Worm (Caenorhabditis elegans) whole organism, young adult: ENCODE data around the gene ZK757.1.

Experiments
- B0035.1 ChIP-seq: sonication (generic microtip); optimal IDR thresholded peaks from 2 replicates; lab custom pipeline; 2016; ENCODE audit warnings: missing genetic modification characterization, mild to moderate bottlenecking, missing compliant biosample characterization, missing genotype, missing genetic modification reagents
- C06A6.2 ChIP-seq: fragments of 200-800 bp; sonication (Bioruptor generic); conservative IDR thresholded peaks from 2 replicates; pipeline ENCODE4 v1.3.6; 2022; ENCODE audit warnings: missing genetic modification characterization, missing compliant biosample characterization
- C17E4.6 ChIP-seq: fragments of 200-800 bp; sonication (Bioruptor generic); IDR thresholded peaks from 2 replicates; pipeline ENCODE4 v1.3.6; 2022; ENCODE audit warnings: missing genetic modification reagents, missing genetic modification characterization, missing compliant biosample characterization
- F33H1.4 ChIP-seq: fragments of 200-800 bp; sonication (Bioruptor generic); IDR thresholded peaks from 2 replicates; pipeline ENCODE4 v1.3.6; 2022; ENCODE audit warnings: missing genetic modification reagents, missing genetic modification characterization, missing compliant biosample characterization
- F49E8.2 ChIP-seq: sonication (generic microtip); optimal IDR thresholded peaks from 3 replicates; lab custom pipeline; 2017; ENCODE audit warnings: missing genetic modification characterization, mild to moderate bottlenecking, missing compliant biosample characterization, antibody characterized with exemption, moderate library complexity; ENCODE audit not compliant: insufficient read depth
- F57C9.4 ChIP-seq: sonication (generic microtip); optimal IDR thresholded peaks from 2 replicates; lab custom pipeline; 2017; ENCODE audit warnings: mild to moderate bottlenecking, missing genetic modification characterization, missing compliant biosample characterization
- K12H6.12 ChIP-seq: fragments of 200-800 bp; sonication (Bioruptor generic); optimal IDR thresholded peaks from 2 replicates; lab custom pipeline; 2018; ENCODE audit warnings: mild to moderate bottlenecking, missing genetic modification characterization, missing compliant biosample characterization
- Y95B8A.8 ChIP-seq: fragments of 200-800 bp; sonication (Bioruptor generic); IDR thresholded peaks from 2 replicates; pipeline ENCODE4 v1.3.6; 2022; ENCODE audit warnings: missing genetic modification reagents, missing genetic modification characterization, missing compliant biosample characterization
- aptf-2 ChIP-seq: fragments of 200-800 bp; sonication (Bioruptor generic); conservative IDR thresholded peaks from 2 replicates; pipeline ENCODE4 v1.3.6; 2022; ENCODE audit warnings: missing genetic modification reagents, missing genetic modification characterization, missing compliant biosample characterization
- aptf-3 ChIP-seq: fragments of 200-800 bp; sonication (Bioruptor generic); IDR thresholded peaks from 2 replicates; pipeline ENCODE4 v1.3.6; 2022; ENCODE audit warnings: missing genetic modification characterization, missing compliant biosample characterization
- attf-6 ChIP-seq: fragments of 200-800 bp; sonication (Bioruptor generic); IDR thresholded peaks from 2 replicates; pipeline ENCODE4 v1.3.6; 2022; ENCODE audit warnings: missing genetic modification reagents, missing genetic modification characterization, missing compliant biosample characterization
- cebp-1 ChIP-seq, 2 experiments: fragments of 200-800 bp in 1 of 2; sonication (Bioruptor generic) in 1 of 2; sonication (generic microtip) in 1 of 2; IDR thresholded peaks in 1 of 2; optimal IDR thresholded peaks in 1 of 2; 2 replicates each; pipeline versions ENCODE4 v1.3.6 to Lab custom; 2017 to 2022; ENCODE audit warnings: missing compliant biosample characterization in 2 of 2, missing genetic modification characterization in 2 of 2, mild to moderate bottlenecking in 1 of 2, missing genetic modification reagents in 1 of 2, moderate library complexity in 1 of 2
- cebp-2 ChIP-seq: fragments of 200-800 bp; sonication (Bioruptor generic); IDR thresholded peaks from 2 replicates; pipeline ENCODE4 v1.3.6; 2022; ENCODE audit warnings: missing genetic modification characterization, missing compliant biosample characterization
- ceh-100 ChIP-seq: fragments of 200-800 bp; sonication (Bioruptor generic); IDR thresholded peaks from 2 replicates; pipeline ENCODE4 v1.3.6; 2022; ENCODE audit warnings: missing genetic modification reagents, missing genetic modification characterization, missing compliant biosample characterization
- ceh-27 ChIP-seq: fragments of 200-800 bp; sonication (Bioruptor generic); optimal IDR thresholded peaks from 2 replicates; lab custom pipeline; 2018; ENCODE audit warnings: mild to moderate bottlenecking, missing genetic modification characterization, moderate library complexity, missing compliant biosample characterization
- ceh-58 ChIP-seq: fragments of 200-800 bp; sonication (Bioruptor generic); IDR thresholded peaks from 2 replicates; pipeline ENCODE4 v1.3.6; 2022; ENCODE audit warnings: missing genetic modification characterization, missing compliant biosample characterization
- ceh-91 ChIP-seq: fragments of 200-800 bp; sonication (Bioruptor generic); IDR thresholded peaks from 2 replicates; pipeline ENCODE4 v1.3.6; 2022; ENCODE audit warnings: missing genetic modification reagents, missing genetic modification characterization, missing compliant biosample characterization
- dpl-1 ChIP-seq: fragments of 150-350 bp; optimal IDR thresholded peaks from 2 replicates; lab custom pipeline; 2014; ENCODE audit warnings: missing biosample characterization, missing genetic modification reagents, missing genetic modification characterization
- egl-18 ChIP-seq: fragments of 200-800 bp; sonication (Bioruptor generic); IDR thresholded peaks from 2 replicates; pipeline ENCODE4 v1.3.6; 2022; ENCODE audit warnings: missing genetic modification reagents, missing genetic modification characterization, missing compliant biosample characterization
- him-1 ChIP-seq: sonication (generic microtip); optimal IDR thresholded peaks from 2 replicates; lab custom pipeline; 2016; ENCODE audit warnings: missing genotype, missing genetic modification reagents, missing genetic modification characterization, missing compliant biosample characterization
- hlh-26 ChIP-seq: fragments of 200-800 bp; sonication (Bioruptor generic); conservative IDR thresholded peaks from 2 replicates; pipeline ENCODE4 v1.3.6; 2022; ENCODE audit warnings: missing genetic modification reagents, missing genetic modification characterization, missing compliant biosample characterization
- lin-26 ChIP-seq: fragments of 200-800 bp; sonication (Bioruptor generic); IDR thresholded peaks from 2 replicates; pipeline ENCODE4 v1.3.6; 2022; ENCODE audit warnings: missing genetic modification reagents, missing genetic modification characterization, missing compliant biosample characterization
- lin-40 ChIP-seq: sonication (generic microtip); optimal IDR thresholded peaks from 2 replicates; lab custom pipeline; 2016; ENCODE audit warnings: missing genetic modification characterization, mild to moderate bottlenecking, missing compliant biosample characterization, missing genotype, missing genetic modification reagents
- lir-1 ChIP-seq: fragments of 200-800 bp; sonication (Bioruptor generic); conservative IDR thresholded peaks from 2 replicates; pipeline ENCODE4 v1.3.6; 2022; ENCODE audit warnings: missing genetic modification reagents, missing genetic modification characterization, missing compliant biosample characterization
- lsy-27 ChIP-seq: sonication (generic microtip); optimal IDR thresholded peaks from 2 replicates; lab custom pipeline; 2017; ENCODE audit warnings: missing genetic modification characterization, mild to moderate bottlenecking, missing compliant biosample characterization, antibody characterized with exemption, missing genotype, borderline replicate concordance; ENCODE audit not compliant: insufficient read depth
- madf-3 ChIP-seq: fragments of 200-800 bp; sonication (Bioruptor generic); IDR thresholded peaks from 2 replicates; pipeline ENCODE4 v1.3.6; 2022; ENCODE audit warnings: missing genetic modification reagents, missing genetic modification characterization, missing compliant biosample characterization
- mel-28 ChIP-seq: sonication (generic microtip); optimal IDR thresholded peaks from 2 replicates; lab custom pipeline; 2016; ENCODE audit warnings: borderline replicate concordance, mild to moderate bottlenecking, missing genetic modification characterization, missing compliant biosample characterization
- nfyb-1 ChIP-seq: fragments of 200-800 bp; sonication (Bioruptor generic); IDR thresholded peaks from 2 replicates; pipeline ENCODE4 v1.3.6; 2022; ENCODE audit warnings: missing genetic modification reagents, missing genetic modification characterization, missing compliant biosample characterization
- nhr-179 ChIP-seq: sonication (generic microtip); optimal IDR thresholded peaks from 2 replicates; lab custom pipeline; 2016; ENCODE audit warnings: mild to moderate bottlenecking, missing genetic modification characterization, missing compliant biosample characterization
- nhr-27 ChIP-seq: fragments of 200-800 bp; sonication (Bioruptor generic); optimal IDR thresholded peaks from 2 replicates; lab custom pipeline; 2018; ENCODE audit warnings: mild to moderate bottlenecking, missing genetic modification characterization, moderate library complexity, missing compliant biosample characterization
- rcor-1 ChIP-seq: fragments of 200-800 bp; sonication (Bioruptor generic); IDR thresholded peaks from 2 replicates; pipeline ENCODE4 v1.3.6; 2022; ENCODE audit warnings: missing genetic modification reagents, missing genetic modification characterization, missing compliant biosample characterization
- rec-8 ChIP-seq, 2 experiments: sonication (generic microtip); optimal IDR thresholded peaks; 2 replicates each; lab custom pipeline; 2016; ENCODE audit warnings: mild to moderate bottlenecking in 2 of 2, missing genetic modification characterization in 2 of 2, missing genetic modification reagents in 2 of 2, missing genotype in 2 of 2, missing biosample characterization in 1 of 2, missing compliant biosample characterization in 1 of 2, moderate library complexity in 1 of 2
- sdz-38 ChIP-seq: sonication (generic microtip); optimal IDR thresholded peaks from 2 replicates; lab custom pipeline; 2016; ENCODE audit warnings: missing genotype, missing genetic modification characterization, missing compliant biosample characterization
- somi-1 ChIP-seq: fragments of 200-800 bp; sonication (Bioruptor generic); optimal IDR thresholded peaks from 2 replicates; lab custom pipeline; 2018; ENCODE audit warnings: mild to moderate bottlenecking, missing genetic modification characterization, missing compliant biosample characterization
- sptf-2 ChIP-seq: fragments of 200-800 bp; sonication (Bioruptor generic); optimal IDR thresholded peaks from 2 replicates; lab custom pipeline; 2018; ENCODE audit warnings: mild to moderate bottlenecking, missing genetic modification characterization, missing compliant biosample characterization
- unc-130 ChIP-seq: sonication (generic microtip); optimal IDR thresholded peaks from 2 replicates; lab custom pipeline; 2016; ENCODE audit warnings: missing genetic modification reagents, missing genetic modification characterization, missing compliant biosample characterization
- xnd-1 ChIP-seq: sonication (generic microtip); optimal IDR thresholded peaks from 2 replicates; lab custom pipeline; 2016; ENCODE audit warnings: missing genotype, missing genetic modification reagents, missing genetic modification characterization, missing compliant biosample characterization
- zfh-2 ChIP-seq: fragments of 200-800 bp; sonication (Bioruptor generic); conservative IDR thresholded peaks from 2 replicates; pipeline ENCODE4 v1.3.6; 2022; ENCODE audit warnings: missing genetic modification reagents, missing genetic modification characterization, missing compliant biosample characterization
- zim-3 ChIP-seq: sonication (generic microtip); optimal IDR thresholded peaks from 2 replicates; lab custom pipeline; 2017; ENCODE audit warnings: mild to moderate bottlenecking, missing genetic modification characterization, moderate library complexity, missing compliant biosample characterization
- ztf-18 ChIP-seq: sonication (generic microtip); optimal IDR thresholded peaks from 2 replicates; lab custom pipeline; 2016; ENCODE audit warnings: missing genotype, mild to moderate bottlenecking, missing genetic modification characterization, missing compliant biosample characterization
- ztf-6 ChIP-seq: fragments of 200-800 bp; sonication (Bioruptor generic); IDR thresholded peaks from 2 replicates; pipeline ENCODE4 v1.3.6; 2022; ENCODE audit warnings: missing genetic modification reagents, missing genetic modification characterization, missing compliant biosample characterization

Gene ZK757.1

ce11 chrIII:9885609-9886008 lies 14.7 kb upstream of the ZK757.1 start:
- TF ChIP-seq zfh-2 = no peak
- no peak for TF ChIP-seq ceh-100 (GFP tag; lab: Robert Waterston, UW)
- no peak for TF ChIP-seq cebp-1 (GFP tag; IDR thresholded peaks at IDR 0.05; lab: Robert Waterston, UW)
- no peak for TF ChIP-seq cebp-1 (tag; optimal IDR thresholded peaks at IDR 0.05; lab: Kevin White, UChicago)
- no peak for TF ChIP-seq lir-1 (GFP tag; lab: Robert Waterston, UW)
- TF ChIP-seq lin-40 (tag; lab: Kevin White, UChicago) = no peak
- no peak for TF ChIP-seq mel-28
- TF ChIP-seq C06A6.2 = no peak
- no peak for TF ChIP-seq sdz-38 (tag; lab: Kevin White, UChicago)
- no peak for TF ChIP-seq dpl-1
- no peak for TF ChIP-seq Y95B8A.8
- TF ChIP-seq nhr-179 (tag; lab: Kevin White, UChicago) = no peak
- TF ChIP-seq ceh-27 = no peak
- TF ChIP-seq B0035.1 = no peak
- no peak for TF ChIP-seq F49E8.2 (tag; lab: Kevin White, UChicago)
- no peak for TF ChIP-seq somi-1 (GFP tag; lab: Kevin White, UChicago)

ce11 chrIII:9878828-9879227 lies 7.9 kb upstream of the ZK757.1 start, which contains the start of gene ZK757.2:
Gene ZK757.2, minus strand, starts transcription at chrIII:9878928.
- no peak for TF ChIP-seq sptf-2 (GFP tag; lab: Kevin White, UChicago)
- TF ChIP-seq attf-6 (GFP tag; lab: Robert Waterston, UW) = no peak
- no peak for TF ChIP-seq rec-8 (tag; optimal IDR thresholded peaks at IDR 0.05; lab: Kevin White, UChicago)
- no peak for TF ChIP-seq nhr-27 (tag; lab: Kevin White, UChicago)
- no peak for TF ChIP-seq aptf-3 (GFP tag; lab: Robert Waterston, UW)
- no peak for TF ChIP-seq unc-130
- TF ChIP-seq lsy-27 = no peak
- no peak for TF ChIP-seq nfyb-1
- TF ChIP-seq lin-26 (GFP tag; lab: Robert Waterston, UW) = no peak
- TF ChIP-seq K12H6.12 = no peak
- no peak for TF ChIP-seq ceh-91
- no peak for TF ChIP-seq ztf-18

- TF ChIP-seq F49E8.2 (tag; lab: Kevin White, UChicago) = no peak
- TF ChIP-seq rcor-1 (GFP tag; lab: Robert Waterston, UW) = no peak
- no peak for TF ChIP-seq lsy-27
- TF ChIP-seq zim-3 = no peak
- no peak for TF ChIP-seq egl-18 (GFP tag; lab: Robert Waterston, UW)
- no peak for TF ChIP-seq mel-28
- no peak for TF ChIP-seq ceh-58 (GFP tag; lab: Robert Waterston, UW)
- TF ChIP-seq xnd-1 (tag; lab: Kevin White, UChicago) = no peak
- no peak for TF ChIP-seq Y95B8A.8
- no peak for TF ChIP-seq C17E4.6 (GFP tag; lab: Robert Waterston, UW)
- TF ChIP-seq aptf-2 (GFP tag; lab: Robert Waterston, UW) = no peak
- no peak for TF ChIP-seq cebp-2 (GFP tag; lab: Robert Waterston, UW)
- TF ChIP-seq hlh-26 (GFP tag; lab: Robert Waterston, UW) = no peak
- TF ChIP-seq ztf-6 (GFP tag; lab: Robert Waterston, UW) = no peak
- TF ChIP-seq F33H1.4 = no peak
- TF ChIP-seq F57C9.4 (tag; lab: Kevin White, UChicago) = no peak
- TF ChIP-seq him-1 (tag; lab: Kevin White, UChicago) = no peak
- no peak for TF ChIP-seq madf-3
These were observed 6.0 kb upstream of the ZK757.1 start, which contains the start of gene ZK757.10 for ce11 chrIII:9876951-9877350. Gene ZK757.10, plus strand, starts transcription at chrIII:9877251.
